Worm (Caenorhabditis elegans) whole organism, L4 larva: ENCODE data around the gene F46H5.2.

Experiments
- F10B5.3 ChIP-seq: sonication (generic microtip); optimal IDR thresholded peaks from 2 replicates; lab custom pipeline; 2016; ENCODE audit warnings: mild to moderate bottlenecking, missing genetic modification characterization, missing compliant biosample characterization
- F37D6.2 ChIP-seq: sonication (generic microtip); optimal IDR thresholded peaks from 2 replicates; lab custom pipeline; 2016; ENCODE audit warnings: mild to moderate bottlenecking, missing genetic modification characterization, missing compliant biosample characterization
- F44E2.7 ChIP-seq: fragments of 200-800 bp; sonication (Bioruptor generic); IDR thresholded peaks from 2 replicates; pipeline ENCODE4 v2.1.2; 2022; ENCODE audit warnings: missing genetic modification characterization, missing compliant biosample characterization
- T20F7.1 ChIP-seq: fragments of 200-800 bp; sonication (Bioruptor generic); optimal IDR thresholded peaks from 2 replicates; lab custom pipeline; 2018; ENCODE audit warnings: mild to moderate bottlenecking, missing genetic modification characterization, missing compliant biosample characterization
- Y75B8A.6 ChIP-seq: fragments of 200-800 bp; sonication (Bioruptor generic); IDR thresholded peaks from 2 replicates; pipeline ENCODE4 v1.3.6; 2022; ENCODE audit warnings: missing genetic modification reagents, missing genetic modification characterization, missing compliant biosample characterization
- ZK337.2 ChIP-seq: fragments of 200-800 bp; sonication (Bioruptor generic); IDR thresholded peaks from 2 replicates; pipeline ENCODE4 v1.3.6; 2022; ENCODE audit warnings: missing genetic modification reagents, missing genetic modification characterization, missing compliant biosample characterization
- ZK546.5 ChIP-seq, 2 experiments: sonication (generic microtip); optimal IDR thresholded peaks; 2 replicates each; lab custom pipeline; 2017; ENCODE audit warnings: missing biosample characterization in 2 of 2, missing genetic modification characterization in 2 of 2
- aha-1 ChIP-seq: fragments of 150-350 bp; peaks from one replicate; lab custom pipeline; 2014; ENCODE audit warnings: missing biosample characterization, missing genetic modification characterization
- attf-4 ChIP-seq: sonication (generic microtip); optimal IDR thresholded peaks from 3 replicates; lab custom pipeline; 2017; ENCODE audit warnings: missing biosample characterization, missing genetic modification characterization
- ceh-20 ChIP-seq: fragments of 200-800 bp; sonication (Bioruptor generic); IDR thresholded peaks from 2 replicates; pipeline ENCODE4 v1.3.6; 2022; ENCODE audit warnings: missing genetic modification reagents, missing genetic modification characterization, missing compliant biosample characterization
- ceh-32 ChIP-seq: sonication (generic microtip); optimal IDR thresholded peaks from 2 replicates; lab custom pipeline; 2016; ENCODE audit warnings: mild to moderate bottlenecking, missing genetic modification characterization, missing compliant biosample characterization; ENCODE audit not compliant: poor library complexity
- ceh-62 ChIP-seq: sonication (generic microtip); optimal IDR thresholded peaks from 2 replicates; lab custom pipeline; 2017; ENCODE audit warnings: missing biosample characterization, missing genetic modification characterization
- ces-1 ChIP-seq: fragments of 150-350 bp; sonication (generic microtip); optimal IDR thresholded peaks from 4 replicates; lab custom pipeline; 2014; ENCODE audit warnings: missing biosample characterization, missing genetic modification reagents, missing genetic modification characterization
- daf-12 ChIP-seq: fragments of 150-350 bp; optimal IDR thresholded peaks from 2 replicates; lab custom pipeline; 2014; ENCODE audit warnings: missing biosample characterization, missing genetic modification reagents, missing genetic modification characterization
- daf-16 ChIP-seq, 3 experiments: sonication (generic microtip); optimal IDR thresholded peaks; 2 replicates each; lab custom pipeline; 2016 to 2017; ENCODE audit warnings: missing genetic modification characterization in 3 of 3, missing genetic modification reagents in 3 of 3, mild to moderate bottlenecking in 2 of 3, missing compliant biosample characterization in 2 of 3, missing biosample characterization in 1 of 3, moderate library complexity in 1 of 3
- daf-19 ChIP-seq: fragments of 200-800 bp; sonication (Bioruptor generic); conservative IDR thresholded peaks from 2 replicates; pipeline ENCODE4 v1.3.6; 2022; ENCODE audit warnings: missing genetic modification characterization, missing compliant biosample characterization
- dmd-6 ChIP-seq: fragments of 200-800 bp; sonication (Bioruptor generic); IDR thresholded peaks from 2 replicates; pipeline ENCODE4 v1.3.6; 2022; ENCODE audit warnings: missing genetic modification reagents, missing genetic modification characterization, missing compliant biosample characterization
- dve-1 ChIP-seq: sonication (generic microtip); optimal IDR thresholded peaks from 2 replicates; lab custom pipeline; 2017; ENCODE audit warnings: antibody characterized with exemption, mild to moderate bottlenecking, missing genetic modification characterization, missing compliant biosample characterization; ENCODE audit not compliant: insufficient read depth
- egl-27 ChIP-seq: sonication (generic microtip); optimal IDR thresholded peaks from 3 replicates; lab custom pipeline; 2017; ENCODE audit warnings: missing biosample characterization, missing genetic modification reagents, missing genetic modification characterization
- fos-1 ChIP-seq: fragments of 150-350 bp; optimal IDR thresholded peaks from 2 replicates; lab custom pipeline; 2014; ENCODE audit warnings: missing biosample characterization, missing genetic modification characterization
- gei-8 ChIP-seq: fragments of 200-800 bp; sonication (Bioruptor generic); optimal IDR thresholded peaks from 2 replicates; lab custom pipeline; 2018; ENCODE audit warnings: mild to moderate bottlenecking, missing genetic modification characterization, missing compliant biosample characterization
- hlh-11 ChIP-seq: fragments of 200-800 bp; sonication (Bioruptor generic); optimal IDR thresholded peaks from 2 replicates; lab custom pipeline; 2018; ENCODE audit warnings: mild to moderate bottlenecking, missing genetic modification characterization, missing compliant biosample characterization
- hmg-1.1 ChIP-seq: fragments of 200-800 bp; sonication (Bioruptor generic); IDR thresholded peaks from 2 replicates; pipeline ENCODE4 v1.3.6; 2022; ENCODE audit warnings: missing genetic modification reagents, missing genetic modification characterization, missing compliant biosample characterization
- lim-7 ChIP-seq: fragments of 200-800 bp; sonication (Bioruptor generic); IDR thresholded peaks from 2 replicates; pipeline ENCODE4 v1.3.6; 2022; ENCODE audit warnings: missing genetic modification characterization, missing compliant biosample characterization
- lin-1 ChIP-seq: fragments of 200-800 bp; sonication (Bioruptor generic); IDR thresholded peaks from 2 replicates; pipeline ENCODE4 v1.3.6; 2022; ENCODE audit warnings: missing genetic modification reagents, missing genetic modification characterization, missing compliant biosample characterization
- lin-15B ChIP-seq: fragments of 150-350 bp; sonication (generic microtip); optimal IDR thresholded peaks from 3 replicates; lab custom pipeline; 2014; ENCODE audit warnings: missing biosample characterization, missing genetic modification characterization
- lin-29 ChIP-seq: fragments of 200-800 bp; sonication (Bioruptor generic); IDR thresholded peaks from 2 replicates; pipeline ENCODE4 v1.3.6; 2022; ENCODE audit warnings: missing genetic modification reagents, missing genetic modification characterization, missing compliant biosample characterization
- lsy-2 ChIP-seq, 2 experiments: fragments of 150-350 bp in 1 of 2; sonication (generic microtip) in 1 of 2; optimal IDR thresholded peaks; 2 replicates each; lab custom pipeline; 2014 to 2017; ENCODE audit warnings: missing biosample characterization in 2 of 2, missing genetic modification characterization in 2 of 2
- mep-1 ChIP-seq: fragments of 150-350 bp; sonication (generic microtip); optimal IDR thresholded peaks from 3 replicates; lab custom pipeline; 2014; ENCODE audit warnings: missing biosample characterization, missing genetic modification characterization
- mxl-2 ChIP-seq: fragments of 200-800 bp; sonication (Bioruptor generic); conservative IDR thresholded peaks from 2 replicates; pipeline ENCODE4 v1.3.6; 2022; ENCODE audit warnings: missing genetic modification reagents, missing genetic modification characterization, missing compliant biosample characterization
- mxl-3 ChIP-seq: fragments of 200-800 bp; sonication (Bioruptor generic); optimal IDR thresholded peaks from 2 replicates; lab custom pipeline; 2018; ENCODE audit warnings: mild to moderate bottlenecking, missing genetic modification characterization, missing compliant biosample characterization
- nhr-102 ChIP-seq: sonication (generic microtip); optimal IDR thresholded peaks from 2 replicates; lab custom pipeline; 2016; ENCODE audit warnings: mild to moderate bottlenecking, missing genetic modification characterization, moderate library complexity, missing compliant biosample characterization
- nhr-11 ChIP-seq: fragments of 150-350 bp; optimal IDR thresholded peaks from 2 replicates; lab custom pipeline; 2014; ENCODE audit warnings: missing biosample characterization, missing genetic modification characterization
- nhr-41 ChIP-seq: fragments of 200-800 bp; sonication (Bioruptor generic); IDR thresholded peaks from 2 replicates; pipeline ENCODE4 v1.3.6; 2022; ENCODE audit warnings: missing genetic modification reagents, missing genetic modification characterization, missing compliant biosample characterization
- nhr-42 ChIP-seq: fragments of 200-800 bp; sonication (Bioruptor generic); IDR thresholded peaks from 2 replicates; pipeline ENCODE4 v1.3.6; 2022; ENCODE audit warnings: missing genetic modification characterization, missing compliant biosample characterization
- pha-4 ChIP-seq, 2 experiments: fragments of 150-350 bp in 1 of 2; fragments of 200-800 bp in 1 of 2; sonication (Bioruptor generic) in 1 of 2; IDR thresholded peaks in 1 of 2; optimal IDR thresholded peaks in 1 of 2; 2 replicates each; pipeline versions ENCODE4 v1.3.6 to Lab custom; 2014 to 2022; ENCODE audit warnings: missing genetic modification characterization in 2 of 2, missing genetic modification reagents in 2 of 2, missing biosample characterization in 1 of 2, missing compliant biosample characterization in 1 of 2
- pqm-1 ChIP-seq: sonication (generic microtip); optimal IDR thresholded peaks from 2 replicates; lab custom pipeline; 2017; ENCODE audit warnings: missing biosample characterization, missing genetic modification characterization
- set-16 ChIP-seq: fragments of 200-800 bp; sonication (Bioruptor generic); IDR thresholded peaks from 2 replicates; pipeline ENCODE4 v1.3.6; 2022; ENCODE audit warnings: missing genetic modification reagents, missing genetic modification characterization, missing compliant biosample characterization
- snpc-4 ChIP-seq: fragments of 150-350 bp; optimal IDR thresholded peaks from 2 replicates; lab custom pipeline; 2014; ENCODE audit warnings: missing biosample characterization, missing genetic modification characterization
- spr-1 ChIP-seq: sonication (generic microtip); optimal IDR thresholded peaks from 2 replicates; lab custom pipeline; 2016; ENCODE audit warnings: mild to moderate bottlenecking, missing genetic modification characterization, missing compliant biosample characterization
- spr-3 ChIP-seq: fragments of 200-800 bp; sonication (Bioruptor generic); optimal IDR thresholded peaks from 2 replicates; lab custom pipeline; 2018; ENCODE audit warnings: mild to moderate bottlenecking, missing genetic modification characterization, missing compliant biosample characterization
- unc-130 ChIP-seq: sonication (generic microtip); optimal IDR thresholded peaks from 2 replicates; lab custom pipeline; 2016; ENCODE audit warnings: missing genetic modification reagents, missing genetic modification characterization, missing compliant biosample characterization
- unc-62 ChIP-seq, 3 experiments: fragments of 150-350 bp in 1 of 3; sonication (generic microtip); optimal IDR thresholded peaks in 2 of 3; peaks in 1 of 3; 1 replicate in 1 of 3; 2 replicates in 2 of 3; lab custom pipeline; 2014 to 2017; ENCODE audit warnings: missing biosample characterization in 3 of 3, missing genetic modification characterization in 3 of 3, missing genetic modification reagents in 3 of 3, missing genotype in 1 of 3
- zfp-3 ChIP-seq: fragments of 200-800 bp; sonication (Bioruptor generic); conservative IDR thresholded peaks from 2 replicates; pipeline ENCODE4 v1.3.6; 2022; ENCODE audit warnings: missing genetic modification reagents, missing genetic modification characterization, missing compliant biosample characterization
- zip-2 ChIP-seq: fragments of 150-350 bp; optimal IDR thresholded peaks from 2 replicates; lab custom pipeline; 2014; ENCODE audit warnings: missing biosample characterization, missing genetic modification characterization
- ztf-7 ChIP-seq: fragments of 150-350 bp; optimal IDR thresholded peaks from 2 replicates; lab custom pipeline; 2014; ENCODE audit warnings: missing biosample characterization, missing genetic modification characterization

F46H5.2 gene

ce11 chrX:7254558-7254957 lies 10.9 kb upstream of the F46H5.2 start, which contains the start of gene F46H5.4 (continued):
- TF ChIP-seq pha-4 (GFP tag; IDR thresholded peaks at IDR 0.05; lab: Robert Waterston, UW) (no peak), pha-4 (tag; optimal IDR thresholded peaks at IDR 0.05; lab: Kevin White, UChicago) (no peak), set-16 (no peak), ces-1 (GFP tag; lab: Kevin White, UChicago) (no peak), lin-1 (no peak), attf-4 (tag; lab: Kevin White, UChicago) (no peak), ZK337.2 (GFP tag; lab: Robert Waterston, UW) (no peak), lin-29 (no peak), dve-1 (tag; lab: Kevin White, UChicago) (peak; percentile 12), hmg-1.1 (GFP tag; lab: Robert Waterston, UW) (peak; percentile 60), egl-27 (tag; lab: Kevin White, UChicago) (no peak), unc-130 (no peak), nhr-11 (tag; lab: Kevin White, UChicago) (no peak), mxl-3 (peak; percentile 18), hlh-11 (tag; lab: Kevin White, UChicago) (peak; percentile 25), fos-1 (no peak), zip-2 (tag; lab: Kevin White, UChicago) (no peak), spr-1 (tag; lab: Kevin White, UChicago) (no peak), F44E2.7 (no peak), ZK546.5 (tag; optimal IDR thresholded peaks at IDR 0.05; lab: Kevin White, UChicago) (no peak), nhr-41 (no peak), mxl-2 (no peak)

DNA sequence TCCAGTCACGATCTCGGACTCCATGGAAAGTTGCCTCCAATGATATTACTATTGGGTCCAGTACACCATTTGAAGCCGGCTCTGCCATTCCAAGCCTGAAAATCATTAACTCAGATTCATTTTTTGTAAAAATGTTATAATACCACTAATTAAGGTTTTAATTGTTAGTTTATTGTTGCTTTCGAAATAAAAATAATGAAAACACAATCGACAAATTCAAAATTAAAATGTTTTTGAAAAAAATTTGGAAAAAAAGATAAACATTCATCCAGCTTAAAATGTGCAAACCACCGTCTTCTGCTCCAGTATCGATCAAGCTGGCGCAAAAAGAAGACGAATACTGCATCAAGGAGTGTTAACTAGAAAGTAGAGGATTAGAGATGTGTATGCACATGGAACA lies 8.6 kb upstream of the F46H5.2 start, which contains the start of gene F46H5.5:
F46H5.5 (minus strand) TSS at position 101 of the 400 bp plus-strand sequence.
- no peak for TF ChIP-seq spr-3 (GFP tag; lab: Kevin White, UChicago)
- no peak for TF ChIP-seq nhr-41
- no peak for TF ChIP-seq zfp-3
- TF ChIP-seq ztf-7, result no peak

DNA sequence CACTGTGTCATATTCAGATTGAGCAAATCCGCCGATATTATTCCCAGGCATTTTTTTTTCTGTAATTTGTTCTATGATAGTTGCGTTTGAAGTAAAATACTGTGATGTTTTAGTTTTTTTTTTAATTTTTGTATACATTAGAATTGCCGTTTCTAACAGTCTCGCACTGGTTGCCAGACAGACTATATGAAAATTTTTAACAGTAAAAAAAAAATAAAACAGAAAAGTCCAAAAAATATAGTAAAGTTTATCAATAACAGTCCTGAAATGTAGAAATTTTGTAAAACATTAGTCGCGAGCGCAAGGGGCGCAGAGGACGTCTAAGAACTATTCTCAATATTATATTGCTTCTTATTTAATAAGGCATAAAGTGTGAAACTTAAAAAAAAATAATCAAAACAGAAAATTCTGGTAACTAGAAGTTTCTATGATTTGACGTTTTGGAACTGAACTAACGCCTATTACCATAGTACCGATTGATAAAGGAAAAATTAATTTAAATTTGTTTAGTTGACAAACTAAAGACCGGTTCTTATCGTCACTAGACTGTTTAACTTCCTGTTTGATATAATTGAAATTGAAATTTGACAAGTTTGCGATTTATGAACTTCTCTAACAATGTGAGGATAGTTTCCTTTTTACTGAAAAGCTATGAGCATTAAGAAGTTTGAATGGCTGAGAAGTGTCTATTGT lies 5.0 kb upstream of the F46H5.2 start, which contains the start of gene lact-1:
lact-1 (minus strand) TSS at position 51 of the 693 bp plus-strand sequence.
- TF ChIP-seq Y75B8A.6 (GFP tag; lab: Robert Waterston, UW), result no peak
- no peak for TF ChIP-seq daf-16 (GFP tag; optimal IDR thresholded peaks at IDR 0.05; lab: Kevin White, UChicago)
- TF ChIP-seq daf-16 (tag; optimal IDR thresholded peaks at IDR 0.05; lab: Kevin White, UChicago), result peak; percentile 61
- TF ChIP-seq dmd-6 (GFP tag; lab: Robert Waterston, UW), result no peak
- TF ChIP-seq ceh-32, result no peak
- TF ChIP-seq ceh-20 (GFP tag; lab: Robert Waterston, UW), result no peak
- TF ChIP-seq hmg-1.1 (GFP tag; lab: Robert Waterston, UW), result no peak
- TF ChIP-seq nhr-41, result no peak
- TF ChIP-seq nhr-102 (tag; lab: Kevin White, UChicago), result no peak
- TF ChIP-seq gei-8 (GFP tag; lab: Kevin White, UChicago), result no peak
- TF ChIP-seq F10B5.3 (tag; lab: Kevin White, UChicago), result no peak
- no peak for TF ChIP-seq lim-7 (GFP tag; lab: Robert Waterston, UW)
- no peak for TF ChIP-seq F37D6.2 (tag; lab: Kevin White, UChicago)
- no peak for TF ChIP-seq lin-15B (tag; lab: Kevin White, UChicago)
- TF ChIP-seq mep-1, result no peak
- TF ChIP-seq aha-1 (tag; lab: Kevin White, UChicago), result peak; percentile 55
- no peak for TF ChIP-seq daf-19 (GFP tag; lab: Robert Waterston, UW)
- TF ChIP-seq daf-12, result no peak
- no peak for TF ChIP-seq snpc-4
- TF ChIP-seq lin-29, result no peak
- TF ChIP-seq T20F7.1 (GFP tag; lab: Kevin White, UChicago), result peak; percentile 32
- no peak for TF ChIP-seq nhr-42
- TF ChIP-seq dve-1 (tag; lab: Kevin White, UChicago), result peak; percentile 27
- no peak for TF ChIP-seq ceh-62 (tag; lab: Kevin White, UChicago)
- TF ChIP-seq egl-27 (tag; lab: Kevin White, UChicago), result no peak
- no peak for TF ChIP-seq lsy-2 (tag; optimal IDR thresholded peaks at IDR 0.05; lab: Kevin White, UChicago)
- TF ChIP-seq pqm-1 (tag; lab: Kevin White, UChicago), result peak; percentile 38
- no peak for TF ChIP-seq unc-62 (GFP tag; optimal IDR thresholded peaks at IDR 0.05 in 1 of 2; lab: Kevin White, UChicago)
- TF ChIP-seq unc-62 (tag; optimal IDR thresholded peaks at IDR 0.05; lab: Kevin White, UChicago), result no peak
- TF ChIP-seq, all 104 proteins: peak for 5
